Worm (Caenorhabditis elegans) whole organism, midembryonic: ENCODE results near the gene ctsa-1.2.

Experiments used
- T22C8.4 ChIP-seq: fragments of 200-800 bp; sonication (Bioruptor generic); IDR thresholded peaks from 2 replicates; pipeline ENCODE4 v1.3.6; 2022; ENCODE audit warnings: missing genetic modification characterization, missing compliant biosample characterization
- cog-1 ChIP-seq: sonication (generic microtip); optimal IDR thresholded peaks from 2 replicates; lab custom pipeline; 2016; ENCODE audit warnings: missing genetic modification characterization, missing compliant biosample characterization
- flt-1 ChIP-seq: fragments of 200-800 bp; sonication (Bioruptor generic); IDR thresholded peaks from 2 replicates; pipeline ENCODE4 v1.3.6; 2022; ENCODE audit warnings: missing genetic modification characterization, missing compliant biosample characterization
- klf-2 ChIP-seq: fragments of 200-800 bp; sonication (Bioruptor generic); conservative IDR thresholded peaks from 2 replicates; pipeline ENCODE4 v1.3.6; 2022; ENCODE audit warnings: missing genetic modification reagents, missing genetic modification characterization, missing compliant biosample characterization
- med-1 ChIP-seq: sonication (generic microtip); optimal IDR thresholded peaks from 2 replicates; lab custom pipeline; 2017; ENCODE audit warnings: missing genetic modification characterization, mild to moderate bottlenecking, missing compliant biosample characterization, antibody characterized with exemption, missing genetic modification reagents; ENCODE audit not compliant: insufficient read depth
- ref-1 ChIP-seq: fragments of 200-800 bp; sonication (Bioruptor generic); conservative IDR thresholded peaks from 2 replicates; pipeline ENCODE4 v1.3.6; 2022; ENCODE audit warnings: missing genetic modification reagents, missing genetic modification characterization, missing compliant biosample characterization
- tab-1 ChIP-seq: fragments of 200-800 bp; sonication (Bioruptor generic); IDR thresholded peaks from 2 replicates; pipeline ENCODE4 v1.3.6; 2022; ENCODE audit warnings: missing genetic modification characterization, missing compliant biosample characterization
- ztf-23 ChIP-seq: fragments of 200-800 bp; sonication (Bioruptor generic); IDR thresholded peaks from 2 replicates; pipeline ENCODE4 v1.3.6; 2022; ENCODE audit warnings: missing genetic modification reagents, missing genetic modification characterization, missing compliant biosample characterization
- ztf-29 ChIP-seq: fragments of 200-800 bp; sonication (Bioruptor generic); IDR thresholded peaks from 2 replicates; pipeline ENCODE4 v1.3.6; 2022; ENCODE audit warnings: missing genetic modification reagents, missing genetic modification characterization, missing compliant biosample characterization

Gene ctsa-1.2

ce11 chrII:11725615-11726014, 13.5 kb upstream of the ctsa-1.2 start:
- no peak for TF ChIP-seq ref-1 (GFP tag; lab: Robert Waterston, UW)
- TF ChIP-seq flt-1 (GFP tag; lab: Robert Waterston, UW) = no peak
- TF ChIP-seq ztf-29 = no peak

ce11 chrII:11726470-11727106, 12.6 kb upstream of the ctsa-1.2 start, which contains the start of gene F13D12.5:
F13D12.5 (plus strand) TSS chrII:11726814.
- TF ChIP-seq klf-2 (GFP tag; lab: Robert Waterston, UW) = no peak
- no peak for TF ChIP-seq T22C8.4 (GFP tag; lab: Robert Waterston, UW)
- no peak for TF ChIP-seq ztf-23 (GFP tag; lab: Robert Waterston, UW)
- no peak for TF ChIP-seq flt-1 (GFP tag; lab: Robert Waterston, UW)
- TF ChIP-seq med-1 (GFP tag; lab: Kevin White, UChicago) = no peak
- TF ChIP-seq ztf-29 = no peak
- TF ChIP-seq cog-1 (tag; lab: Kevin White, UChicago) = no peak
- no peak for TF ChIP-seq tab-1
- TF ChIP-seq ref-1 (GFP tag; lab: Robert Waterston, UW) = no peak

ce11 chrII:11727438-11727837, 11.7 kb upstream of the ctsa-1.2 start:
- TF ChIP-seq tab-1 (no peak), ztf-29 (no peak), cog-1 (tag; lab: Kevin White, UChicago) (no peak), ref-1 (GFP tag; lab: Robert Waterston, UW) (no peak), med-1 (GFP tag; lab: Kevin White, UChicago) (no peak), T22C8.4 (GFP tag; lab: Robert Waterston, UW) (no peak), klf-2 (GFP tag; lab: Robert Waterston, UW) (no peak), flt-1 (GFP tag; lab: Robert Waterston, UW) (no peak), ztf-23 (GFP tag; lab: Robert Waterston, UW) (no peak)

ce11 chrII:11728545-11729105, 10.5 kb upstream of the ctsa-1.2 start, which contains the start of gene alh-8:
alh-8 (plus strand) TSS chrII:11729055.
- TF ChIP-seq cog-1 (tag; lab: Kevin White, UChicago) = no peak
- no peak for TF ChIP-seq tab-1
- TF ChIP-seq klf-2 (GFP tag; lab: Robert Waterston, UW) = no peak
- TF ChIP-seq T22C8.4 (GFP tag; lab: Robert Waterston, UW) = no peak
- no peak for TF ChIP-seq ztf-29
- no peak for TF ChIP-seq flt-1 (GFP tag; lab: Robert Waterston, UW)
- TF ChIP-seq ref-1 (GFP tag; lab: Robert Waterston, UW) = no peak
- no peak for TF ChIP-seq ztf-23 (GFP tag; lab: Robert Waterston, UW)
- no peak for TF ChIP-seq med-1 (GFP tag; lab: Kevin White, UChicago)

ce11 chrII:11729757-11730535, 9.2 kb upstream of the ctsa-1.2 start:
- TF ChIP-seq T22C8.4 (GFP tag; lab: Robert Waterston, UW) = no peak
- TF ChIP-seq tab-1 = no peak
- no peak for TF ChIP-seq ref-1 (GFP tag; lab: Robert Waterston, UW)
- TF ChIP-seq cog-1 (tag; lab: Kevin White, UChicago) = no peak
- TF ChIP-seq flt-1 (GFP tag; lab: Robert Waterston, UW) = no peak
- TF ChIP-seq klf-2 (GFP tag; lab: Robert Waterston, UW) = no peak
- no peak for TF ChIP-seq ztf-29
- TF ChIP-seq ztf-23 (GFP tag; lab: Robert Waterston, UW) = no peak
- no peak for TF ChIP-seq med-1 (GFP tag; lab: Kevin White, UChicago)

- TF ChIP-seq med-1 (GFP tag; lab: Kevin White, UChicago) = no peak
- TF ChIP-seq T22C8.4 (GFP tag; lab: Robert Waterston, UW) = no peak
- no peak for TF ChIP-seq ref-1 (GFP tag; lab: Robert Waterston, UW)
- no peak for TF ChIP-seq ztf-29
- TF ChIP-seq tab-1 = no peak
- TF ChIP-seq cog-1 (tag; lab: Kevin White, UChicago) = no peak
- TF ChIP-seq ztf-23 (GFP tag; lab: Robert Waterston, UW) = no peak
- no peak for TF ChIP-seq flt-1 (GFP tag; lab: Robert Waterston, UW)
- TF ChIP-seq klf-2 (GFP tag; lab: Robert Waterston, UW) = no peak
These were observed 7.9 kb upstream of the ctsa-1.2 start for ce11 chrII:11731174-11731724.

ce11 chrII:11732513-11732912, 6.6 kb upstream of the ctsa-1.2 start, which contains the start of gene F13D12.8:
F13D12.8 (minus strand) TSS chrII:11732594.
- TF ChIP-seq ztf-23 (GFP tag; lab: Robert Waterston, UW) (no peak), ztf-29 (no peak), tab-1 (no peak), cog-1 (tag; lab: Kevin White, UChicago) (no peak), T22C8.4 (GFP tag; lab: Robert Waterston, UW) (no peak), ref-1 (GFP tag; lab: Robert Waterston, UW) (no peak), flt-1 (GFP tag; lab: Robert Waterston, UW) (no peak), klf-2 (GFP tag; lab: Robert Waterston, UW) (no peak), med-1 (GFP tag; lab: Kevin White, UChicago) (no peak)

- TF ChIP-seq med-1 (GFP tag; lab: Kevin White, UChicago) = no peak
- TF ChIP-seq klf-2 (GFP tag; lab: Robert Waterston, UW) = no peak
- no peak for TF ChIP-seq ref-1 (GFP tag; lab: Robert Waterston, UW)
- TF ChIP-seq flt-1 (GFP tag; lab: Robert Waterston, UW) = no peak
- no peak for TF ChIP-seq T22C8.4 (GFP tag; lab: Robert Waterston, UW)
- TF ChIP-seq cog-1 (tag; lab: Kevin White, UChicago) = no peak
- TF ChIP-seq ztf-23 (GFP tag; lab: Robert Waterston, UW) = no peak
- TF ChIP-seq ztf-29 = no peak
- TF ChIP-seq tab-1 = no peak
These were observed 5.3 kb upstream of the ctsa-1.2 start for ce11 chrII:11733850-11734249.
